Fruit fly (Drosophila melanogaster) whole organism, embryonic: Measurements from ENCODE around the gene Gs2.
A peak's percentile ranks its signal among the peaks of the same experiment; 100 is the strongest.

Experiments
- Ada2b ChIP-seq: fragments of 200-800 bp; sonication (Bioruptor generic); IDR thresholded peaks from 2 replicates; pipeline ENCODE4 v1.3.6; 2022; ENCODE audit warnings: missing biosample characterization, missing genetic modification characterization
- BtbVII ChIP-seq: fragments of 200-800 bp; sonication (Bioruptor generic); optimal IDR thresholded peaks from 3 replicates; lab custom pipeline; 2017; ENCODE audit warnings: missing biosample characterization, mild to moderate bottlenecking, missing genetic modification characterization
- CG10543 ChIP-seq: fragments of 200-800 bp; sonication (Bioruptor generic); optimal IDR thresholded peaks from 3 replicates; lab custom pipeline; 2017; ENCODE audit warnings: missing biosample characterization, mild to moderate bottlenecking, missing genetic modification characterization, moderate library complexity
- CG10565 ChIP-seq: fragments of 200-800 bp; sonication (Bioruptor generic); optimal IDR thresholded peaks from 3 replicates; lab custom pipeline; 2016; ENCODE audit warnings: missing biosample characterization, mild to moderate bottlenecking, missing genetic modification characterization
- CG11398 ChIP-seq: fragments of 200-800 bp; sonication (Bioruptor generic); optimal IDR thresholded peaks from 2 replicates; lab custom pipeline; 2016; ENCODE audit warnings: missing biosample characterization, missing genetic modification characterization
- CG11504 ChIP-seq: fragments of 200-800 bp; sonication (Bioruptor generic); optimal IDR thresholded peaks from 3 replicates; lab custom pipeline; 2019; ENCODE audit warnings: missing biosample characterization, mild to moderate bottlenecking, missing genetic modification characterization, moderate library complexity
- CG11723 ChIP-seq: fragments of 200-800 bp; sonication (Bioruptor generic); optimal IDR thresholded peaks from 2 replicates; lab custom pipeline; 2017; ENCODE audit warnings: missing biosample characterization, mild to moderate bottlenecking, missing genetic modification characterization
- CG16863 ChIP-seq: fragments of 200-800 bp; sonication (Bioruptor generic); optimal IDR thresholded peaks from 3 replicates; lab custom pipeline; 2016; ENCODE audit warnings: missing biosample characterization, missing genetic modification characterization
- CG17829 ChIP-seq: fragments of 200-800 bp; optimal IDR thresholded peaks from 2 replicates; lab custom pipeline; 2019; ENCODE audit warnings: missing biosample characterization, mild to moderate bottlenecking, missing genetic modification characterization, moderate library complexity
- CG1792 ChIP-seq: fragments of 200-800 bp; sonication (Bioruptor generic); optimal IDR thresholded peaks from 2 replicates; lab custom pipeline; 2016; ENCODE audit warnings: missing biosample characterization, missing genetic modification characterization
- CG18011 ChIP-seq: fragments of 200-800 bp; sonication (Bioruptor generic); optimal IDR thresholded peaks from 2 replicates; lab custom pipeline; 2017; ENCODE audit warnings: missing biosample characterization, missing genetic modification characterization, mild to moderate bottlenecking, moderate library complexity, missing genotype
- CG18764 ChIP-seq: fragments of 200-800 bp; sonication (Bioruptor generic); optimal IDR thresholded peaks from 3 replicates; lab custom pipeline; 2016; ENCODE audit warnings: missing biosample characterization, missing genetic modification characterization
- CG2889 ChIP-seq: fragments of 200-800 bp; sonication (Bioruptor generic); IDR thresholded peaks from 3 replicates; pipeline ENCODE4 v1.3.6; 2022; ENCODE audit warnings: missing biosample characterization, missing genetic modification characterization
- CG30020 ChIP-seq: fragments of 200-800 bp; optimal IDR thresholded peaks from 2 replicates; lab custom pipeline; 2019; ENCODE audit warnings: missing biosample characterization, mild to moderate bottlenecking, missing genetic modification characterization, moderate library complexity
- CG32772 ChIP-seq: fragments of 200-800 bp; sonication (Bioruptor generic); IDR thresholded peaks from 2 replicates; pipeline ENCODE4 v1.3.6; 2022; ENCODE audit warnings: missing biosample characterization, missing genetic modification characterization
- CG33557 ChIP-seq: fragments of 200-800 bp; sonication (Bioruptor generic); optimal IDR thresholded peaks from 2 replicates; lab custom pipeline; 2019; ENCODE audit warnings: missing biosample characterization, mild to moderate bottlenecking, missing genetic modification characterization, moderate library complexity
- CG4328 ChIP-seq: fragments of 200-800 bp; sonication (Bioruptor generic); optimal IDR thresholded peaks from 3 replicates; lab custom pipeline; 2017; ENCODE audit warnings: missing biosample characterization, missing genetic modification reagents, missing genetic modification characterization
- CG7357 ChIP-seq: fragments of 200-800 bp; sonication (Bioruptor generic); IDR thresholded peaks from 3 replicates; pipeline ENCODE4 v1.3.6; 2022; ENCODE audit warnings: missing biosample characterization, missing genetic modification characterization
- CG7372 ChIP-seq: fragments of 200-800 bp; sonication (Bioruptor generic); IDR thresholded peaks from 2 replicates; pipeline ENCODE4 v1.3.6; 2022; ENCODE audit warnings: missing biosample characterization, missing genetic modification characterization
- CG8089 ChIP-seq: fragments of 200-800 bp; sonication (Bioruptor generic); optimal IDR thresholded peaks from 3 replicates; lab custom pipeline; 2016; ENCODE audit warnings: missing biosample characterization, missing genetic modification characterization
- Deaf1 ChIP-seq: fragments of 200-800 bp; optimal IDR thresholded peaks from 3 replicates; lab custom pipeline; 2019; ENCODE audit warnings: missing biosample characterization, mild to moderate bottlenecking, missing genetic modification characterization, moderate library complexity
- Eip74EF ChIP-seq, 2 experiments: fragments of 200-800 bp in 1 of 2; fragments of >200 bp in 1 of 2; sonication (Bioruptor generic) in 1 of 2; optimal IDR thresholded peaks; 2 replicates each; lab custom pipeline; 2017 to 2019; ENCODE audit warnings: missing biosample characterization in 2 of 2, missing genetic modification characterization in 2 of 2, mild to moderate bottlenecking in 1 of 2, moderate library complexity in 1 of 2
- Hand ChIP-seq: fragments of 200-800 bp; sonication (Bioruptor generic); optimal IDR thresholded peaks from 2 replicates; lab custom pipeline; 2017; ENCODE audit warnings: mild to moderate bottlenecking, missing biosample characterization, missing genetic modification reagents, missing genetic modification characterization
- Meics ChIP-seq: fragments of 200-800 bp; sonication (Bioruptor generic); optimal IDR thresholded peaks from 2 replicates; lab custom pipeline; 2017; ENCODE audit warnings: missing biosample characterization, mild to moderate bottlenecking, missing genetic modification characterization
- Poxn ChIP-seq: fragments of 200-800 bp; sonication (Bioruptor generic); IDR thresholded peaks from 2 replicates; pipeline ENCODE4 v1.3.6; 2022; ENCODE audit warnings: missing biosample characterization, missing genetic modification characterization
- Rfx ChIP-seq: fragments of 200-800 bp; sonication (Bioruptor generic); IDR thresholded peaks from 2 replicates; pipeline ENCODE4 v1.3.6; 2022; ENCODE audit warnings: missing biosample characterization, missing genetic modification characterization
- Rx ChIP-seq: fragments of 200-800 bp; sonication (Bioruptor generic); IDR thresholded peaks from 2 replicates; pipeline ENCODE4 v1.3.6; 2022; ENCODE audit warnings: missing biosample characterization, missing genetic modification characterization
- Sox100B ChIP-seq: fragments of 200-800 bp; sonication (Bioruptor generic); optimal IDR thresholded peaks from 3 replicates; lab custom pipeline; 2018; ENCODE audit warnings: missing biosample characterization, mild to moderate bottlenecking, missing genetic modification characterization
- Spps ChIP-seq: fragments of 200-800 bp; sonication (Bioruptor generic); optimal IDR thresholded peaks from 2 replicates; lab custom pipeline; 2018; ENCODE audit warnings: missing biosample characterization, mild to moderate bottlenecking, missing genetic modification characterization
- Tbp ChIP-seq: fragments of >200 bp; optimal IDR thresholded peaks from 2 replicates; lab custom pipeline; 2018; ENCODE audit warnings: missing biosample characterization, missing genetic modification characterization
- Vsx1 ChIP-seq: fragments of 200-800 bp; sonication (Bioruptor generic); optimal IDR thresholded peaks from 2 replicates; lab custom pipeline; 2017; ENCODE audit warnings: missing biosample characterization, mild to moderate bottlenecking, missing genetic modification characterization, missing genetic modification reagents
- ash1 ChIP-seq: fragments of 200-800 bp; sonication (Bioruptor generic); optimal IDR thresholded peaks from 2 replicates; lab custom pipeline; 2018; ENCODE audit warnings: missing biosample characterization, mild to moderate bottlenecking, missing genetic modification characterization
- bsh ChIP-seq, 2 experiments: fragments of 200-800 bp; sonication (Bioruptor generic); optimal IDR thresholded peaks; 2 replicates each; lab custom pipeline; 2017 to 2018; ENCODE audit warnings: mild to moderate bottlenecking in 2 of 2, missing biosample characterization in 2 of 2, missing genetic modification characterization in 2 of 2, moderate library complexity in 1 of 2
- btn ChIP-seq: fragments of 200-800 bp; sonication (Bioruptor generic); optimal IDR thresholded peaks from 2 replicates; lab custom pipeline; 2016; ENCODE audit warnings: missing biosample characterization, missing genetic modification characterization
- cas ChIP-seq: fragments of 200-800 bp; sonication (Bioruptor generic); IDR thresholded peaks from 2 replicates; pipeline ENCODE4 v1.3.6; 2022; ENCODE audit warnings: missing biosample characterization, missing genetic modification characterization
- chn ChIP-seq: fragments of 200-800 bp; sonication (Bioruptor generic); optimal IDR thresholded peaks from 2 replicates; lab custom pipeline; 2016; ENCODE audit warnings: missing biosample characterization, missing genetic modification characterization
- dimm ChIP-seq: fragments of 200-800 bp; sonication (Bioruptor generic); IDR thresholded peaks from 2 replicates; pipeline ENCODE4 v1.3.6; 2022; ENCODE audit warnings: missing biosample characterization, missing genetic modification characterization
- gfzf ChIP-seq: fragments of 200-800 bp; sonication (Bioruptor generic); optimal IDR thresholded peaks from 2 replicates; lab custom pipeline; 2016; ENCODE audit warnings: missing biosample characterization, mild to moderate bottlenecking, missing genetic modification characterization, moderate library complexity
- hkb ChIP-seq, 2 experiments: fragments of 200-800 bp in 1 of 2; fragments of >200 bp in 1 of 2; sonication (Bioruptor generic) in 1 of 2; IDR thresholded peaks in 1 of 2; optimal IDR thresholded peaks in 1 of 2; 2 replicates each; pipeline versions ENCODE4 v1.3.6 to Lab custom; 2017 to 2022; ENCODE audit warnings: missing biosample characterization in 1 of 2, missing genetic modification characterization in 1 of 2
- lmd ChIP-seq: fragments of 200-800 bp; sonication (Bioruptor generic); IDR thresholded peaks from 2 replicates; pipeline ENCODE4 v1.3.6; 2022; ENCODE audit warnings: missing biosample characterization, missing genetic modification characterization
- otp ChIP-seq: fragments of 200-800 bp; sonication (Bioruptor generic); IDR thresholded peaks from 3 replicates; pipeline ENCODE4, ENCODE4 v1.3.6; 2022; ENCODE audit warnings: missing biosample characterization, missing genetic modification characterization
- pan ChIP-seq, 4 experiments: fragments of >200 bp in 3 of 4; fragments of 200-800 bp in 1 of 4; sonication (Bioruptor generic) in 1 of 4; optimal IDR thresholded peaks in 3 of 4; IDR thresholded peaks in 1 of 4; 2 replicates each; pipeline versions ENCODE4 v1.3.6 to Lab custom; 2017 to 2022; ENCODE audit warnings: missing biosample characterization in 2 of 4, missing genetic modification characterization in 2 of 4, mixed read lengths in 1 of 4
- salm ChIP-seq: fragments of 200-800 bp; sonication (Bioruptor generic); optimal IDR thresholded peaks from 2 replicates; lab custom pipeline; 2018; ENCODE audit warnings: missing biosample characterization, mild to moderate bottlenecking, missing genetic modification characterization
- sens ChIP-seq: fragments of 200-800 bp; sonication (Bioruptor generic); peaks from one replicate; lab custom pipeline; 2016; ENCODE audit warnings: missing biosample characterization, missing genetic modification characterization
- sisA ChIP-seq: fragments of 200-800 bp; sonication (Bioruptor generic); IDR thresholded peaks from 2 replicates; pipeline ENCODE4 v1.3.6; 2022; ENCODE audit warnings: missing biosample characterization, missing genetic modification characterization
- sr ChIP-seq: fragments of 200-800 bp; sonication (Bioruptor generic); IDR thresholded peaks from 3 replicates; pipeline ENCODE4 v1.3.6; 2022; ENCODE audit warnings: missing biosample characterization, missing genetic modification characterization
- ttk ChIP-seq: fragments of 200-800 bp; sonication (Bioruptor generic); IDR thresholded peaks from 2 replicates; pipeline ENCODE4 v2.1.2; 2022; ENCODE audit warnings: missing biosample characterization, missing genetic modification characterization
- usp ChIP-seq: fragments of >200 bp; optimal IDR thresholded peaks from 2 replicates; lab custom pipeline; 2017; ENCODE audit warnings: missing biosample characterization, missing genetic modification characterization
- vnd ChIP-seq: fragments of 200-800 bp; sonication (Bioruptor generic); IDR thresholded peaks from 3 replicates; pipeline ENCODE4 v1.3.6; 2022; ENCODE audit warnings: missing biosample characterization, missing genetic modification characterization; ENCODE audit not compliant: partially characterized antibody

The Gs2 gene

DNA sequence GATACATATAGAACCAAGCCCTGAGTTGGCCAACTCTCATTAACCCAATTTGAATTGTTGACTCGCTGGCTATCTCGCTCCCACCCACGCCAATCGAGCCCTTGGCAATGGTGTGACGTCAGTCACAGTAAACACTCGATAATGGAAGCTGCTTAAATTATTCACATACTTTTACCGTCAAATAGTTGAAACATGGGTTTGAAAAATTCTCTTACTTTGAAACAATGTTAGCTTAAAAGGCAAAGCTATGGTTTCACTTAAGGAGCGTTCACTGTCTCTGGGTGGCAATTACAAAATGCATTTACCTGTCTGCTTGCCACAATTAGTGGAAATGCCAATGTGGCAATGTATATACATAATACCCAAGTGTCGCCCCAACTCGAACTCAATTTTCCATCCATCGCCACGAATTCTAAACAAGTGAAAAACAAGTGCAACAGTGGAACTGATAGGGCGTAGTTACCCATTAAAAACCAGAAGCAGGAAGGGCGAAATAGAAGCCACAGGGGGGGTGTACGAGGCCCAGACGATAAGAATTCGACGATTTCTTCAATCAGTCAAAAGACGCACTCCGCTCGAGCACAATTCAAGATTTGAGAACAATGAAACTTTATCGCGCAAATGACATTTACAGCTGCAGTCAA lies 27.0 kb downstream of the Gs2 start (continued):
- TF ChIP-seq BtbVII (GFP tag; lab: Kevin White, UChicago) (peak; percentile 87), Eip74EF (GFP tag; optimal IDR thresholded peaks at IDR 0.05; lab: Kevin White, UChicago) (peak in 1 of 2 experiments; percentile 67), bsh (GFP tag; optimal IDR thresholded peaks at IDR 0.05; lab: Kevin White, UChicago) (peak in 1 of 2 experiments; percentile 84), cas (peak; percentile 53; the same call in 1 of the 2 replicates), CG32772 (peak; percentile 80), pan (optimal IDR thresholded peaks at IDR 0.05; lab: Kevin White, UChicago) (no peak), pan (GFP tag; optimal IDR thresholded peaks at IDR 0.05 in 1 of 2, IDR thresholded peaks at IDR 0.05 in 1 of 2) (peak in 1 of 2 experiments; percentile 91), otp (GFP tag; lab: Robert Waterston, UW) (peak; percentile 84), CG7372 (peak; percentile 85), sisA (GFP tag; lab: Robert Waterston, UW) (peak; percentile 88), hkb (optimal IDR thresholded peaks at IDR 0.05; lab: Kevin White, UChicago) (no peak), hkb (GFP tag; IDR thresholded peaks at IDR 0.05; lab: Robert Waterston, UW) (peak; percentile 87), CG4328 (peak; percentile 77), btn (GFP tag; lab: Kevin White, UChicago) (peak; percentile 68), Vsx1 (GFP tag; lab: Kevin White, UChicago) (peak; percentile 64), Rx (peak; percentile 85), CG30020 (tag; lab: Kevin White, UChicago) (peak; percentile 34), lmd (GFP tag; lab: Robert Waterston, UW) (peak; percentile 88), CG10543 (peak; percentile 82), Hand (GFP tag; lab: Kevin White, UChicago) (peak; percentile 60), dimm (peak; percentile 55; the same call in 1 of the 2 replicates), CG11723 (GFP tag; lab: Kevin White, UChicago) (peak; percentile 62), Spps (tag; lab: Kevin White, UChicago) (peak; percentile 33), CG2889 (GFP tag; lab: Robert Waterston, UW) (peak; percentile 79), CG11398 (peak; percentile 84), sr (GFP tag; lab: Robert Waterston, UW) (peak; percentile 42; the same call in 1 of the 3 replicates), ash1 (GFP tag; lab: Kevin White, UChicago) (no peak), Rfx (GFP tag; lab: Robert Waterston, UW) (peak; percentile 91), Sox100B (GFP tag; lab: Kevin White, UChicago) (peak; percentile 70), salm (tag; lab: Kevin White, UChicago) (peak; percentile 73), CG18764 (GFP tag; lab: Kevin White, UChicago) (peak; percentile 59), Deaf1 (tag; lab: Kevin White, UChicago) (peak; percentile 55), gfzf (GFP tag; lab: Kevin White, UChicago) (no peak), CG7357 (GFP tag; lab: Robert Waterston, UW) (peak; percentile 81), Poxn (GFP tag; lab: Robert Waterston, UW) (peak; percentile 49; the same call in 1 of the 2 replicates), CG1792 (GFP tag; lab: Kevin White, UChicago) (peak; percentile 84), CG11504 (tag; lab: Kevin White, UChicago) (peak; percentile 88), CG10565 (no peak), Meics (peak; percentile 85), CG16863 (peak; percentile 82), sens (GFP tag; lab: Kevin White, UChicago) (peak; percentile 97), chn (GFP tag; lab: Kevin White, UChicago) (peak; percentile 71), CG8089 (GFP tag; lab: Kevin White, UChicago) (peak; percentile 81), CG33557 (GFP tag; lab: Kevin White, UChicago) (peak; percentile 50), ttk (peak; percentile 86), Ada2b (GFP tag; lab: Robert Waterston, UW) (peak; percentile 92), CG17829 (peak; percentile 79), Tbp (GFP tag; lab: Kevin White, UChicago) (no peak), usp (GFP tag; lab: Kevin White, UChicago) (no peak), vnd (GFP tag; lab: Robert Waterston, UW) (no peak), CG18011 (peak; percentile 28)
